Worm (Caenorhabditis elegans): Measurements from ENCODE around the gene trcs-2.

trcs-2 gene

DNA sequence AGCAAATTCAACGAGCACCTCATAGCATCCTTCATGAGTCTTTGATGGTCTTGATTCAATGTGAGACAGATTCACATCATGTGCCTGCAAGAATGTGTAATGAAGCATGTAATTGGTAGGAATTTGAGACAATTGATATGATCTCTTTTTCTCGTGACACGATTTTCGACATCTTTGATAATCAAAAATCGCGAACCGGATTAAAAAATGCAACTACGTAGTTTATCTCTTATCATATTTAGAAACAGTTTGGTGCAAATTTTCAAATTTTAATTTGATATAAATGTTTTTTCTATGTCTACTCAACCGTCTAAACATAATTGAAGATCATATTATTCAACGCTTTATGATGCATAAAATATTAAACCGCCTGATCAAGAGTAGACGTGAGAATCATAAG lies 42.1 kb downstream of the trcs-2 start:
- no peak for TF ChIP-seq nhr-23 (tag; optimal IDR thresholded peaks at IDR 0.05)
- no peak for TF ChIP-seq tbx-2 (tag; optimal IDR thresholded peaks at IDR 0.05)
- no peak for TF ChIP-seq ceh-9 (tag; optimal IDR thresholded peaks at IDR 0.05)
- TF ChIP-seq jun-1 (tag; optimal IDR thresholded peaks at IDR 0.05) = no peak
- TF ChIP-seq lin-39 (tag; optimal IDR thresholded peaks at IDR 0.05) = no peak
- no peak for TF ChIP-seq mdl-1 (tag; optimal IDR thresholded peaks at IDR 0.05)
- no peak for TF ChIP-seq egl-27 (tag; optimal IDR thresholded peaks at IDR 0.05)
- no peak for TF ChIP-seq snpc-4 (tag; optimal IDR thresholded peaks at IDR 0.05)
- no peak for TF ChIP-seq mml-1 (tag; optimal IDR thresholded peaks at IDR 0.05)
- TF ChIP-seq nhr-11 (tag; optimal IDR thresholded peaks at IDR 0.05) = no peak
- no peak for TF ChIP-seq daf-12 (tag; optimal IDR thresholded peaks at IDR 0.05)
- no peak for TF ChIP-seq aly-2 (tag; optimal IDR thresholded peaks at IDR 0.05)
- TF ChIP-seq ama-1 (optimal IDR thresholded peaks at IDR 0.05) = no peak
- no peak for TF ChIP-seq ceh-28 (tag; optimal IDR thresholded peaks at IDR 0.05)

DNA sequence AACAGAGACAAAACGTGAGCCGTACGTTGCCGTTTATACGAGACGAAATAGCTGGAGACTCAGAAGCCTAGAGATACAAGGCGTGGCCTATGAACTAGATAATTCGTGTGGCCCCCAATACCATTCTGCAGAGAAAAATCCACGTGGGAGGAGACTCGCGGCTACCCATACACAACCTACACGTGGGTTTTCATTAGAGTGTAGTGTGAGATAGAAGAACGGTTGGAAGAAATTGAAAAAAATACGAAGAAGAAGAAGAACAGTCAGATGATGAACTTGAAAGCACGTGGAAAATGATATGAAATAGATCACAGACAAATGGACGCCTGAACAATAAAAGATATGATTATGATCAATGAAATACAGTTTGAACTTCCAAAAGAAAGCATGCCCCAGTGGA lies 42.9 kb downstream of the trcs-2 start:
- TF ChIP-seq nhr-43 (tag; optimal IDR thresholded peaks at IDR 0.05; ENCODE audit: poor library complexity, severe bottlenecking) (peak; percentile 81), nhr-23 (tag; optimal IDR thresholded peaks at IDR 0.05) (peak; percentile 70), mdl-1 (tag; optimal IDR thresholded peaks at IDR 0.05) (peak; percentile 48), nhr-76 (tag; optimal IDR thresholded peaks at IDR 0.05) (no peak), nhr-25 (tag; optimal IDR thresholded peaks at IDR 0.05) (peak; percentile 24), lsy-12 (tag; optimal IDR thresholded peaks at IDR 0.05) (peak; percentile 2)

DNA sequence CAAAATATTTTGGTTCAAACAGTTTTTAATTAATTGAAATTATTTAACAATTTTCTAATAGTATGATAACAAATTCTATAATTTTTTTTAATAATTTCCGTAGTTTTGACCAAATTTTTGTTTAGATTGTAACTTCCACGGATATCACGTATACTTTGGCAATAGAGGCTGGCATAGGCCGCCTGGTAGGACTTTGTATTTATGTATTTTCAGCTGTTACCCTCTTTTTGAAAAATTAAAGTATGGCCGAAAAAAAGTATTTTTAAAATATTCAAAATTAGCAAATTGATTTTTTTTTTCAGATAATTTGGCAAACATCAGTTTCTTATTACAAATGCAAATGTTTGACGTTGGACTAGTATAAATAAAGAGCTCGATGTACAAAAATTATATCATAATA lies 44.2 kb downstream of the trcs-2 start, which contains the start of the genes nsph-1.1 and K08F8.15:
Gene nsph-1.1, plus strand, starts transcription at position 301 of the 400 bp plus-strand sequence.
Gene K08F8.15, plus strand, starts transcription at position 335 of the 400 bp plus-strand sequence.
- no peak for TF ChIP-seq tbx-2 (tag; optimal IDR thresholded peaks at IDR 0.05)
- TF ChIP-seq lsy-12 (tag; optimal IDR thresholded peaks at IDR 0.05) = no peak

DNA sequence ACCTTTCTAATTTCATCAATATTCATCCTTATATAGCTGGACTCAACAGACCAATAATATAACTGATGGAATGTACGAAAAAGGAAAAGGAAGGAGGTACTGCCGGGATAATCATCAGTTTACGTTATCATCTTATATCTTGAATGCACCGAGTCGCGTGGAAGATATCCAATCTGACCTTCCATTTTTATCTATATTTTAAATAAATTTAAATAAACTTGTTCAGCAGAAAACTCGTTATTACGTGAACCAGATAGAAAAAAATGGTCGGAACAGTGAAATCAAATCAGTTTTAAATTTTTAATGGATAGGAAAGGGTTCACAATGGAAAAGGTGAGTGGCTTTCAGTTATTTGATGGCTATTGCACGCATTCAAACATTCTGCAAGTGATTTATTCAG lies 44.6 kb downstream of the trcs-2 start, which contains the start of gene pah-1:
Gene pah-1, minus strand, starts transcription at position 101 of the 400 bp plus-strand sequence.
- no peak for TF ChIP-seq pqm-1 (tag; optimal IDR thresholded peaks at IDR 0.05)

- TF ChIP-seq fkh-2 (tag; optimal IDR thresholded peaks at IDR 0.05) = no peak
- no peak for TF ChIP-seq ZK546.5 (tag; optimal IDR thresholded peaks at IDR 0.05)
- peak; percentile 57 for TF ChIP-seq hmg-11 (tag; optimal IDR thresholded peaks at IDR 0.05)
- TF ChIP-seq elt-2 (tag; optimal IDR thresholded peaks at IDR 0.05) = peak; percentile 5
- peak; percentile 18 for TF ChIP-seq pqm-1 (tag; optimal IDR thresholded peaks at IDR 0.05)
- TF ChIP-seq nfya-1 (tag; optimal IDR thresholded peaks at IDR 0.05; ENCODE audit: insufficient read depth) = peak; percentile 26
- peak; percentile 44 for TF ChIP-seq pha-4 (tag; optimal IDR thresholded peaks at IDR 0.05)
These were observed 47.1 kb downstream of the trcs-2 start for ce11 chrII:8769375-8769774.

DNA sequence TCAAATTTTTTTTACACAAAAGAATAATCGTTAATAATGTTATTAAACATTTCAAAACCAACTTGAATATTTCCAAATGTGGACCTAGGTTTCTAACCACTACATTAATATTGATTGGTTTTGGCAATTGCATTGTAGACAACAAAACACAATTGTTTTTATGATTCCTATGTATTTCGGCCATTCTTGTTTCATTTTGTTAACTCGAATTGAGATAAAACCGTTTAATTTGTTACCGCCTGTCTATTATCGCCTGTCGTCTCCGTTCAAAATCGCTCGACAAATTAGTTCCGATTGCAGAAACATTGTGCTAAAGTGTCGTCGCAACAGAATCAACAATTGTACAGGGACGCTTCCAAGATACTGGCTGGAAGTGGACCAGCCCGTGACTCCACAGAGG lies 48.4 kb downstream of the trcs-2 start, which contains the start of gene let-19:
Gene let-19, plus strand, starts transcription at position 301 of the 400 bp plus-strand sequence.
- no peak for TF ChIP-seq elt-3 (tag; optimal IDR thresholded peaks at IDR 0.05)
- TF ChIP-seq nhr-76 (tag; optimal IDR thresholded peaks at IDR 0.05) = no peak
- no peak for TF ChIP-seq daf-12 (tag; optimal IDR thresholded peaks at IDR 0.05)
- TF ChIP-seq aly-2 (tag; optimal IDR thresholded peaks at IDR 0.05) = no peak
- TF ChIP-seq pha-4 (tag; optimal IDR thresholded peaks at IDR 0.05) = no peak
- TF ChIP-seq pqm-1 (tag; optimal IDR thresholded peaks at IDR 0.05) = no peak
- no peak for TF ChIP-seq ceh-9 (tag; optimal IDR thresholded peaks at IDR 0.05)
- no peak for TF ChIP-seq nhr-43 (tag; optimal IDR thresholded peaks at IDR 0.05; ENCODE audit: poor library complexity, severe bottlenecking)
